Fruit fly (Drosophila melanogaster): Measurements from ENCODE around the gene MetRS-m.

The MetRS-m gene

dm6 chr3R:14275519-14276172 lies 15.9 kb upstream of the MetRS-m start:
- TF ChIP-seq gem (tag; optimal IDR thresholded peaks at IDR 0.05) (no peak), nom (GFP tag; optimal IDR thresholded peaks at IDR 0.05) (peak; percentile 43)

- TF ChIP-seq unpg (GFP tag; optimal IDR thresholded peaks at IDR 0.05) (no peak), CG14860 (GFP tag; IDR thresholded peaks at IDR 0.05; ENCODE audit: partially characterized antibody) (no peak), Dip2 (GFP tag; IDR thresholded peaks at IDR 0.05) (no peak), Mad (GFP tag; optimal IDR thresholded peaks at IDR 0.05) (no peak), salm (tag; optimal IDR thresholded peaks at IDR 0.05) (no peak), CG4707 (GFP tag; optimal IDR thresholded peaks at IDR 0.05) (no peak), Ets65A (GFP tag) (peak; percentile 73)
Measured at dm6 chr3R:14262087-14262486, 2.3 kb upstream of the MetRS-m start, which contains the start of the genes CG14839 and CG14841. Gene CG14839 (plus strand): TSS chr3R:14262387. Gene CG14841 (minus strand): TSS chr3R:14262418.

dm6 chr3R:14261113-14261512 lies 1.3 kb upstream of the MetRS-m start, which contains the start of gene CG14840:
Gene CG14840 (minus strand): TSS chr3R:14261213.
- no peak for TF ChIP-seq ato (GFP tag; IDR thresholded peaks at IDR 0.05; ENCODE audit: partially characterized antibody)
- no peak for TF ChIP-seq knrl (GFP tag; IDR thresholded peaks at IDR 0.05; ENCODE audit: partially characterized antibody)
- TF ChIP-seq CG3995 (GFP tag; optimal IDR thresholded peaks at IDR 0.05), result no peak
- TF ChIP-seq trem (tag; optimal IDR thresholded peaks at IDR 0.05), result no peak
- TF ChIP-seq pita (GFP tag; optimal IDR thresholded peaks at IDR 0.05), result no peak

dm6 chr3R:14255808-14256207 lies 4.0 kb downstream of the MetRS-m start, which contains the start of gene CG43179:
Gene CG43179 (plus strand): TSS chr3R:14256108.
- TF ChIP-seq ap (GFP tag; IDR thresholded peaks at IDR 0.05) (no peak), CG10274 (GFP tag; optimal IDR thresholded peaks at IDR 0.05) (no peak), CG2120 (GFP tag; optimal IDR thresholded peaks at IDR 0.05) (no peak), lilli (GFP tag; optimal IDR thresholded peaks at IDR 0.05) (no peak), CG2199 (GFP tag; IDR thresholded peaks at IDR 0.05) (no peak), dimm (GFP tag; IDR thresholded peaks at IDR 0.05) (no peak), Dp (GFP tag; optimal IDR thresholded peaks at IDR 0.05) (no peak), gt (GFP tag; IDR thresholded peaks at IDR 0.05) (no peak), CG13296 (GFP tag; optimal IDR thresholded peaks at IDR 0.05) (no peak), Taf1 (GFP tag; IDR thresholded peaks at IDR 0.05) (no peak), chm (GFP tag; IDR thresholded peaks at IDR 0.05) (no peak), CG34376 (GFP tag; optimal IDR thresholded peaks at IDR 0.05) (no peak), twi (tag; optimal IDR thresholded peaks at IDR 0.05) (no peak), CG2875 (GFP tag; optimal IDR thresholded peaks at IDR 0.05) (no peak), psq (GFP tag; optimal IDR thresholded peaks at IDR 0.05) (no peak), TFAM (GFP tag; optimal IDR thresholded peaks at IDR 0.05) (no peak), CG6689 (GFP tag; IDR thresholded peaks at IDR 0.05) (no peak)

- TF ChIP-seq Ets65A (GFP tag) (peak; percentile 68), CG4360 (GFP tag; IDR thresholded peaks at IDR 0.05) (no peak), CG7786 (GFP tag; optimal IDR thresholded peaks at IDR 0.05) (no peak), inv (GFP tag; IDR thresholded peaks at IDR 0.05; ENCODE audit: partially characterized antibody) (no peak)
Measured at dm6 chr3R:14245371-14245770, 14.4 kb downstream of the MetRS-m start, which contains the start of gene CG9616. Gene CG9616 (minus strand): TSS chr3R:14245471.

Data from whole organism, embryonic.